Worm (Caenorhabditis elegans) whole organism, L2 larva: ENCODE data around the gene mrpl-16.

Source experiments
- F13H6.1 ChIP-seq: sonication (generic microtip); optimal IDR thresholded peaks from 2 replicates; lab custom pipeline; 2016; ENCODE audit warnings: missing genetic modification characterization, missing compliant biosample characterization
- ama-1 ChIP-seq: fragments of 150-350 bp; optimal IDR thresholded peaks from 2 replicates; lab custom pipeline; 2018; ENCODE audit warnings: inconsistent platforms
- blmp-1 ChIP-seq: sonication (generic microtip); optimal IDR thresholded peaks from 2 replicates; lab custom pipeline; 2017; ENCODE audit warnings: missing genetic modification characterization, mild to moderate bottlenecking, missing compliant biosample characterization, antibody characterized with exemption, moderate library complexity; ENCODE audit not compliant: insufficient read depth
- lin-13 ChIP-seq: fragments of 150-350 bp; optimal IDR thresholded peaks from 2 replicates; lab custom pipeline; 2014; ENCODE audit warnings: missing biosample characterization, missing genetic modification reagents, missing genetic modification characterization
- lsy-2 ChIP-seq, 2 experiments: fragments of 150-350 bp in 1 of 2; sonication (generic microtip) in 1 of 2; optimal IDR thresholded peaks; 2 replicates each; lab custom pipeline; 2014 to 2017; ENCODE audit warnings: missing biosample characterization in 2 of 2, missing genetic modification characterization in 2 of 2
- nhr-10 ChIP-seq: sonication (generic microtip); optimal IDR thresholded peaks from 2 replicates; lab custom pipeline; 2017; ENCODE audit warnings: missing biosample characterization, missing genetic modification characterization
- nhr-11 ChIP-seq: fragments of 150-350 bp; optimal IDR thresholded peaks from 2 replicates; lab custom pipeline; 2014; ENCODE audit warnings: missing biosample characterization, missing genetic modification characterization
- nhr-12 ChIP-seq: fragments of 150-350 bp; optimal IDR thresholded peaks from 2 replicates; lab custom pipeline; 2014; ENCODE audit warnings: missing biosample characterization, missing genetic modification characterization
- nhr-21 ChIP-seq: fragments of 150-350 bp; optimal IDR thresholded peaks from 2 replicates; lab custom pipeline; 2014; ENCODE audit warnings: missing biosample characterization, missing genetic modification characterization
- nhr-237 ChIP-seq: fragments of 150-350 bp; optimal IDR thresholded peaks from 2 replicates; lab custom pipeline; 2014; ENCODE audit warnings: missing biosample characterization, missing genetic modification characterization
- nhr-77 ChIP-seq: fragments of 150-350 bp; optimal IDR thresholded peaks from 2 replicates; lab custom pipeline; 2014; ENCODE audit warnings: missing biosample characterization, missing genetic modification characterization
- zag-1 ChIP-seq: fragments of 150-350 bp; optimal IDR thresholded peaks from 2 replicates; lab custom pipeline; 2014; ENCODE audit warnings: missing biosample characterization, missing genetic modification characterization
- ztf-4 ChIP-seq: fragments of 150-350 bp; optimal IDR thresholded peaks from 2 replicates; lab custom pipeline; 2014; ENCODE audit warnings: missing biosample characterization, missing genetic modification characterization

DNA sequence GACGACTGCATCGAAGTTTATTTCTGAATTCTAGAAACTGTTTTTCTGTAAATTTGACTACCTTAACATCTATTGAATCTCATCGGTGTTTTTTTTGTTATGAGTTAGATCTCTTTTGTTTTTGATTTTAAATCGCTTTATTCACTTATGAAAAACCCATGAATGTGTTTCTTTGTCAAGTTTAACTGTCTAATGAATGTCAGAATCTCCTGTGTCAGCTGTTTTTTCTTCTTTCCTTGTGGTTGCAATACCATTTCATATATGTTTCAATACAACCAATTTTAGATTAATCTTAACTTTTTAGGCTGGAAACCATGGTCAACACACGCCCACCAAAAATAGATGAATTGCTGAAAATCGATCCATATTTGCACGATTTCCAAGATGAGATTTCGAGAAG, 9.1 kb upstream of the mrpl-16 start, which contains the start of gene T04A8.7:
- no peak for TF ChIP-seq nhr-237
- TF ChIP-seq ama-1: no peak
- TF ChIP-seq nhr-12: no peak
- TF ChIP-seq F13H6.1: no peak
- no peak for TF ChIP-seq nhr-10 (tag; lab: Kevin White, UChicago)
- TF ChIP-seq lin-13: no peak
- TF ChIP-seq ztf-4: no peak
- TF ChIP-seq nhr-77 (tag; lab: Kevin White, UChicago): no peak
- no peak for TF ChIP-seq lsy-2 (tag; optimal IDR thresholded peaks at IDR 0.05; lab: Kevin White, UChicago)
- no peak for TF ChIP-seq zag-1 (tag; lab: Kevin White, UChicago)
- TF ChIP-seq nhr-11 (tag; lab: Kevin White, UChicago): no peak
- TF ChIP-seq blmp-1 (tag; lab: Kevin White, UChicago): no peak
- TF ChIP-seq nhr-21 (tag; lab: Kevin White, UChicago): no peak
